Worm (Caenorhabditis elegans): ENCODE measurements around the gene memi-1.

DNA sequence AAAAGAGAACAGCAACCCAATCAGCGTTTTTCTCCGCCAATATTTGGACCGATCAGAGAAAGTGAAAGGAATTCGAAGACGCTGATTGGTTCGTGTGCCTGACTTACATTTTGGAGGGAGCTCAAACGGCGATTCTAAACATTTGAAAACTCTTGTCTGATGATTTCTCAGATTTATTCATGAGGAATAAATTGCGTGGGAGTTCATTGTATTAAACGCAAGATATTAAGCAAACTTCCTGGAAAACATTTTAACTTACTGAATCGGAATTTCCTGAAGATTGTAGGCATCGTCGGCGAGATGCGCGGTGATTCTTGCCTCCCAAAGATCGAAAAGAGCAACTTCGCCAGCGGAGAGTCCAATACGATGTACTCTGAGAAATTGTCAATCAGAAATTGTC is 35.7 kb downstream of the memi-1 start, which contains the start of gene K08F11.1:
- TF ChIP-seq F16B12.6 (tag; optimal IDR thresholded peaks at IDR 0.05) (no peak), ets-5 (GFP tag; IDR thresholded peaks at IDR 0.05) (no peak), lin-14 (GFP tag; optimal IDR thresholded peaks at IDR 0.05) (no peak), nhr-11 (tag; optimal IDR thresholded peaks at IDR 0.05) (no peak), elt-3 (tag; optimal IDR thresholded peaks at IDR 0.05) (no peak), pqm-1 (tag; optimal IDR thresholded peaks at IDR 0.05) (no peak), ces-1 (GFP tag; optimal IDR thresholded peaks at IDR 0.05) (no peak), ama-1 (optimal IDR thresholded peaks at IDR 0.05) (no peak), mdl-1 (tag; optimal IDR thresholded peaks at IDR 0.05) (no peak)
